Fruit fly (Drosophila melanogaster): ENCODE results near the gene Fbp2.

DNA sequence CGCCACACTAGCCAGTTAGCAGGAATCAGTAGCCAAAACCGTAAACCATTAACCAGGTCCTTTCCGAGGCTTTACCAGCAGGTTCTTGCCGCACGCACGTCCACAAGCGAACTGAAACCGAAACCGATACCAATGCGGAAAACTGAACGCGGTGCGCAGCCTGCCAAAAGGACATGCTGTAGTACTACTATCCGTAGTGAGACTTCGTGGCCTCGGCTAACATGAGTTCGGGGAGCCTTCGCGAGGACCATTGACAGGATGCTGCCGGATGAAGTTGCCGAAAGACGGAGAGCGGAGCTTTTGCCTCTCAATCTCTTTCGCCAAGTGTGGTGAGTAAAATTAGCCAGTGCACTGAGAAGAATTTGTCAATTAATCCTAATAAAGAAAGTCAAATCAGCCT, 11.5 kb upstream of the Fbp2 start, which contains the start of gene Shawl:
- no peak for TF ChIP-seq Dfd (GFP tag; optimal IDR thresholded peaks at IDR 0.05)
- TF ChIP-seq Mio (GFP tag; optimal IDR thresholded peaks at IDR 0.05), result no peak
- TF ChIP-seq usp (GFP tag; optimal IDR thresholded peaks at IDR 0.05), result no peak
- TF ChIP-seq foxo (GFP tag; optimal IDR thresholded peaks at IDR 0.05), result no peak
- TF ChIP-seq psq (GFP tag; optimal IDR thresholded peaks at IDR 0.05), result no peak
